Worm (Caenorhabditis elegans) whole organism, midembryonic: ENCODE data around the gene Y32B12B.4.

Source experiments
- cog-1 ChIP-seq: sonication (generic microtip); optimal IDR thresholded peaks from 2 replicates; lab custom pipeline; 2016; ENCODE audit warnings: missing genetic modification characterization, missing compliant biosample characterization
- flt-1 ChIP-seq: fragments of 200-800 bp; sonication (Bioruptor generic); IDR thresholded peaks from 2 replicates; pipeline ENCODE4 v1.3.6; 2022; ENCODE audit warnings: missing genetic modification characterization, missing compliant biosample characterization
- tab-1 ChIP-seq: fragments of 200-800 bp; sonication (Bioruptor generic); IDR thresholded peaks from 2 replicates; pipeline ENCODE4 v1.3.6; 2022; ENCODE audit warnings: missing genetic modification characterization, missing compliant biosample characterization
- ztf-23 ChIP-seq: fragments of 200-800 bp; sonication (Bioruptor generic); IDR thresholded peaks from 2 replicates; pipeline ENCODE4 v1.3.6; 2022; ENCODE audit warnings: missing genetic modification reagents, missing genetic modification characterization, missing compliant biosample characterization

ce11 chrV:16536701-16537100 is 16.4 kb upstream of the Y32B12B.4 start, which contains the start of gene Y32B12B.1:
- TF ChIP-seq flt-1 (GFP tag; lab: Robert Waterston, UW) (no peak), ztf-23 (GFP tag; lab: Robert Waterston, UW) (no peak), tab-1 (GFP tag; lab: Robert Waterston, UW) (no peak), cog-1 (tag; lab: Kevin White, UChicago) (no peak)
